Worm (Caenorhabditis elegans): ENCODE measurements around the gene ltd-1.
A peak's percentile ranks its signal among the peaks of the same experiment; 100 is the strongest.

The ltd-1 gene

DNA sequence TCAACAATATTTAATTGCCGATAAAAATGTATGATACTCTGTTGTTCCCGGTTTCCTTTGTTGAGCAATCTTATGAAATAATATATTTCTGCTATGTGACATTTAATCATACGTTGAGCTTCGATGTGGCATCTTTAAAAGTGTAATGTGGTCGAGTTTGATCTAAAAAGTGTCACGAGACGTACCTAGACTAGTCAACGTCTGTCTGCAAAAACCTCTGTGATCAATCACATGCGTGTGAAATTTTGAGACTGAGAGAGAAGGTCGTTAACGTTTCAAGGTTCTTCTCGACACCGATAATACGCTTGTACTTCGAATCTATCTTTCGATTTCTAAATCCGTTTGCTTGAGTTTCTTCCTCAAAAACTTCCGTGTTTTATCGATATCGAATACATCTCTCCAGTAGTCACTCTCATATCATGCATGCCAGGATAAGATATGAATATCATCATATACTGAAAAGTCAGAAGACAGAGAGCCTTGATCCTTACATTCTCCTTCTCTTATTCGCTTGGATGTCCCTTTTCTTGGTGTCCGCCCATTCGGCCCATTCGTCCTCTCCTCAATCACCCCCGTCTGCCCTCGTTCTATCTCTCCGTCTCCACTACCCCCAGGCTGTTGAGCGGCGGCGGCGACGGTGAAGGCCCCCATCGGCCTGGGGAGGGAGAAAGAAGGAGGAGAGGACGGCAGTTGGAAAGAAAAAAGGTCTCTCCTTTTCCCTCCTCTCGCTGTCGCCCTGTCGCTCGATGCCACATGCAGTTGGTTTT lies 35.9 kb upstream of the ltd-1 start (continued):
- TF ChIP-seq sox-4 (tag; optimal IDR thresholded peaks at IDR 0.05), result peak; percentile 63
- TF ChIP-seq ceh-14 (tag; optimal IDR thresholded peaks at IDR 0.05), result peak; percentile 30
- no peak for TF ChIP-seq tbx-7 (tag; optimal IDR thresholded peaks at IDR 0.05)
- peak; percentile 57 for TF ChIP-seq T23F11.4 (GFP tag; optimal IDR thresholded peaks at IDR 0.05)
- TF ChIP-seq mec-3 (tag; optimal IDR thresholded peaks at IDR 0.05; ENCODE audit: borderline replicate concordance), result peak; percentile 43
- no peak for TF ChIP-seq lim-6 (tag; optimal IDR thresholded peaks at IDR 0.05)
- no peak for TF ChIP-seq ahr-1 (tag; optimal IDR thresholded peaks at IDR 0.05)
- no peak for TF ChIP-seq ztf-16 (tag; optimal IDR thresholded peaks at IDR 0.05)
- TF ChIP-seq fax-1 (tag; optimal IDR thresholded peaks at IDR 0.05), result no peak
- peak; percentile 1 for TF ChIP-seq unc-42 (tag; optimal IDR thresholded peaks at IDR 0.05)
- peak; percentile 1 for TF ChIP-seq pha-2 (tag; optimal IDR thresholded peaks at IDR 0.05)
- peak; percentile 12 for TF ChIP-seq hlh-8 (tag; optimal IDR thresholded peaks at IDR 0.05)
- peak; percentile 10 for TF ChIP-seq hlh-30 (tag; optimal IDR thresholded peaks at IDR 0.05; ENCODE audit: insufficient read depth)
- peak; percentile 31 for TF ChIP-seq C08G9.2 (tag; optimal IDR thresholded peaks at IDR 0.05)
- TF ChIP-seq pqm-1 (tag; optimal IDR thresholded peaks at IDR 0.05), result peak; percentile 38
- no peak for TF ChIP-seq zip-5 (tag; optimal IDR thresholded peaks at IDR 0.05)
- TF ChIP-seq unc-3 (GFP tag; conservative IDR thresholded peaks at IDR 0.05), result no peak
- TF ChIP-seq unc-3 (tag; optimal IDR thresholded peaks at IDR 0.05), result no peak
- no peak for TF ChIP-seq nhr-11 (tag; optimal IDR thresholded peaks at IDR 0.05)
- TF ChIP-seq ceh-22 (tag; optimal IDR thresholded peaks at IDR 0.05), result no peak
- no peak for TF ChIP-seq ets-4 (tag; optimal IDR thresholded peaks at IDR 0.05)
- TF ChIP-seq hlh-13 (GFP tag; optimal IDR thresholded peaks at IDR 0.05), result no peak
- peak; percentile 40 for TF ChIP-seq tbx-2 (tag; optimal IDR thresholded peaks at IDR 0.05)
- TF ChIP-seq ceh-19 (GFP tag; optimal IDR thresholded peaks at IDR 0.05), result no peak
- no peak for TF ChIP-seq ceh-9 (tag; optimal IDR thresholded peaks at IDR 0.05)
- TF ChIP-seq unc-55 (GFP tag; optimal IDR thresholded peaks at IDR 0.05), result no peak
- peak; percentile 49; the same call in 1 of the 2 replicates for TF ChIP-seq ceh-45 (GFP tag; IDR thresholded peaks at IDR 0.05)
- TF ChIP-seq K09A11.1 (tag; optimal IDR thresholded peaks at IDR 0.05; ENCODE audit: insufficient read depth), result no peak
- TF ChIP-seq sdc-2 (tag; optimal IDR thresholded peaks at IDR 0.05), result peak; percentile 72
- TF ChIP-seq npax-4 (tag; optimal IDR thresholded peaks at IDR 0.05), result no peak
- TF ChIP-seq ceh-30 (tag; optimal IDR thresholded peaks at IDR 0.05), result no peak
- TF ChIP-seq ceh-31 (tag; optimal IDR thresholded peaks at IDR 0.05), result peak; percentile 66
- TF ChIP-seq syd-9 (tag; optimal IDR thresholded peaks at IDR 0.05), result peak; percentile 70
- TF ChIP-seq dve-1 (tag; optimal IDR thresholded peaks at IDR 0.05), result no peak
- TF ChIP-seq ama-1 (optimal IDR thresholded peaks at IDR 0.05), result no peak
- no peak for TF ChIP-seq dmd-4 (tag; optimal IDR thresholded peaks at IDR 0.05; ENCODE audit: borderline replicate concordance)
- TF ChIP-seq ceh-34 (tag; optimal IDR thresholded peaks at IDR 0.05), result peak; percentile 63
- TF ChIP-seq pha-4 (tag; optimal IDR thresholded peaks at IDR 0.05), result no peak
- peak; percentile 43 for TF ChIP-seq fkh-6 (tag; optimal IDR thresholded peaks at IDR 0.05)
- no peak for TF ChIP-seq hlh-15 (tag; optimal IDR thresholded peaks at IDR 0.05)
- no peak for TF ChIP-seq K02D7.2 (tag; optimal IDR thresholded peaks at IDR 0.05)
- no peak for TF ChIP-seq pax-1 (tag; optimal IDR thresholded peaks at IDR 0.05)
- TF ChIP-seq pat-9 (tag; optimal IDR thresholded peaks at IDR 0.05), result no peak

DNA sequence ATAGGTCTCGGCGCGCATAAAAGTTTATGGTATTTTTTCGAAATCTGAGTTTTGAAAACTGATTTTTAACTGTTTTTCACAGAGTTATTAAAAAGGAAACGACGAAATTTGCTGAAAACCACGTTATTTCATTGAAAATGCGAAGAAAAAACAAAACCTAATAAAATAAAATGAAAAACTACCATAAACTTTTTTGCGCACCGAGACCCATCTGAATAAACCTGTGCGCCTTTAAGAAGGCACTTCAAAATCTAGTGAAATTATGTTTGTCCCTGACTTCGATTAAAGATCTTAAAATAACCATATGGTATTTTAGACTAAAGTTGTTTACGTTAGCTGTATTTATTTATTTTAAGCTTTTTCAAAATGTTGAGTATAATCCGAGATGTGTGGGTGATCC lies 35.2 kb upstream of the ltd-1 start:
- no peak for TF ChIP-seq ttx-3 (tag; optimal IDR thresholded peaks at IDR 0.05)
- TF ChIP-seq pat-9 (tag; optimal IDR thresholded peaks at IDR 0.05), result no peak
- no peak for TF ChIP-seq ceh-2 (tag; optimal IDR thresholded peaks at IDR 0.05)
- no peak for TF ChIP-seq ceh-9 (tag; optimal IDR thresholded peaks at IDR 0.05)
- TF ChIP-seq gmeb-2 (tag; optimal IDR thresholded peaks at IDR 0.05), result no peak
- TF ChIP-seq ceh-24 (tag; optimal IDR thresholded peaks at IDR 0.05), result no peak
- TF ChIP-seq ceh-6 (GFP tag; optimal IDR thresholded peaks at IDR 0.05), result no peak
- TF ChIP-seq ceh-14 (tag; optimal IDR thresholded peaks at IDR 0.05), result no peak
- no peak for TF ChIP-seq lim-6 (tag; optimal IDR thresholded peaks at IDR 0.05)
- TF ChIP-seq ceh-18 (tag; optimal IDR thresholded peaks at IDR 0.05), result no peak
- TF ChIP-seq ztf-16 (tag; optimal IDR thresholded peaks at IDR 0.05), result no peak
- no peak for TF ChIP-seq dmd-4 (tag; optimal IDR thresholded peaks at IDR 0.05; ENCODE audit: borderline replicate concordance)
- no peak for TF ChIP-seq ama-1 (optimal IDR thresholded peaks at IDR 0.05)
